1 fruit fly cellular context compared by ENCODE assay signal in the genomic region with DNA sequence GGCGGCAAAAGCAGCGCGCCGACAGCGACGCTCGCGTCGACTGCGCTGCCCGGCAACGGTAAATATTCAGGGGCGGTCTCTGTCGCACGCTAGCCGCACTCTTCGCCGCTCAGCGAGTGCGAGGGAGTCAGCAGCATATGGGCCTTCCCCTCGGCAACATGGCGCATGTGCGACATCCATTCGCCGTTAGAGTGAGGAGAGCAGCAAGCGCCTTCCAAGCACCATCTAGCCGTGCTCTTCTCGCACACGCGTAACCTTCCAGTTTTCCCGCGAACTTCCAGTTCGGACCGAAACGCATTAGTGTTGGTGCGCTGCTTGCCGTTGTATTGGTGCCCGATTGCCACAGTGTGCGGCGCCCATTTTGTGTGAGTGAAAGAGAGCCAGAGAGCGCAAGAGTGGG.
A peak's percentile ranks its signal among the peaks of the same experiment; 100 is the strongest.
TF ChIP-seq lines count a peak whose summit lies in the region.

No protein-coding gene starts in this region.

TF ChIP-seq in whole organism, embryonic, 481 proteins besides CTCF, POLR2A, EP300 and RAD21 (continued from another document):
- no peak for TF ChIP-seq h (optimal IDR thresholded peaks at IDR 0.05; lab: Kevin White, UChicago)
- no peak for TF ChIP-seq gcm (GFP tag; optimal IDR thresholded peaks at IDR 0.05; lab: Kevin White, UChicago)
- TF ChIP-seq CG7987 (GFP tag; optimal IDR thresholded peaks at IDR 0.05; lab: Kevin White, UChicago) = no peak
- no peak for TF ChIP-seq Meics (GFP tag; optimal IDR thresholded peaks at IDR 0.05; lab: Kevin White, UChicago)
- no peak for TF ChIP-seq CG12071 (GFP tag; optimal IDR thresholded peaks at IDR 0.05; lab: Kevin White, UChicago)
- no peak for TF ChIP-seq ssp (GFP tag; IDR thresholded peaks at IDR 0.05; lab: Robert Waterston, UW)
- no peak for TF ChIP-seq CG17359 (tag; optimal IDR thresholded peaks at IDR 0.05; lab: Kevin White, UChicago)
- TF ChIP-seq pb (GFP tag; optimal IDR thresholded peaks at IDR 0.05; lab: Kevin White, UChicago) = peak; percentile 32
- no peak for TF ChIP-seq CG12659 (GFP tag; optimal IDR thresholded peaks at IDR 0.05; lab: Kevin White, UChicago)
- peak; percentile 22 to 97 for TF ChIP-seq tll (GFP tag; optimal IDR thresholded peaks at IDR 0.05; lab: Kevin White, UChicago)
- TF ChIP-seq CG7556 (GFP tag; optimal IDR thresholded peaks at IDR 0.05; lab: Kevin White, UChicago) = no peak
- TF ChIP-seq Ets97D (GFP tag; optimal IDR thresholded peaks at IDR 0.05; lab: Kevin White, UChicago) = peak; percentile 1
- peak; percentile 51 for TF ChIP-seq gsb-n (tag; optimal IDR thresholded peaks at IDR 0.05; lab: Kevin White, UChicago)
- TF ChIP-seq nerfin-1 (tag; optimal IDR thresholded peaks at IDR 0.05; lab: Kevin White, UChicago) = no peak
- TF ChIP-seq seq (GFP tag; IDR thresholded peaks at IDR 0.05; lab: Robert Waterston, UW) = peak; percentile 76
- TF ChIP-seq abd-A (tag; optimal IDR thresholded peaks at IDR 0.05; lab: Kevin White, UChicago) = no peak
- TF ChIP-seq zf30C (GFP tag; optimal IDR thresholded peaks at IDR 0.05; lab: Kevin White, UChicago) = no peak
- no peak for TF ChIP-seq CG6813 (GFP tag; optimal IDR thresholded peaks at IDR 0.05; lab: Kevin White, UChicago)
- TF ChIP-seq CG4730 (GFP tag; IDR thresholded peaks at IDR 0.05; lab: Robert Waterston, UW) = no peak
- no peak for TF ChIP-seq Gsc (GFP tag; IDR thresholded peaks at IDR 0.05; lab: Robert Waterston, UW)
- peak; percentile 21 for TF ChIP-seq Abd-B (GFP tag; optimal IDR thresholded peaks at IDR 0.05; lab: Kevin White, UChicago)
- peak in 1 of 2 experiments; percentile 11 for TF ChIP-seq chif (GFP tag; optimal IDR thresholded peaks at IDR 0.05; lab: Kevin White, UChicago)
- TF ChIP-seq Blimp-1 (GFP tag; optimal IDR thresholded peaks at IDR 0.05; lab: Kevin White, UChicago) = no peak
- peak; percentile 97 for TF ChIP-seq Nf-YB (GFP tag; optimal IDR thresholded peaks at IDR 0.05; lab: Kevin White, UChicago)
- no peak for TF ChIP-seq Drgx (GFP tag; IDR thresholded peaks at IDR 0.05; lab: Robert Waterston, UW)
- no peak for TF ChIP-seq mld (GFP tag; IDR thresholded peaks at IDR 0.05; lab: Robert Waterston, UW; ENCODE audit: partially characterized antibody)
- no peak for TF ChIP-seq CG18619 (GFP tag; optimal IDR thresholded peaks at IDR 0.05; lab: Kevin White, UChicago)
- TF ChIP-seq ci (GFP tag; IDR thresholded peaks at IDR 0.05; lab: Robert Waterston, UW) = no peak
- no peak for TF ChIP-seq aop (GFP tag; IDR thresholded peaks at IDR 0.05; lab: Robert Waterston, UW)
- TF ChIP-seq NC2β (GFP tag; optimal IDR thresholded peaks at IDR 0.05; lab: Kevin White, UChicago) = no peak
- TF ChIP-seq CG3163 (GFP tag; optimal IDR thresholded peaks at IDR 0.05; lab: Kevin White, UChicago) = no peak
- TF ChIP-seq twi (tag; optimal IDR thresholded peaks at IDR 0.05; lab: Kevin White, UChicago) = peak; percentile 70
- no peak for TF ChIP-seq CrebB (tag; optimal IDR thresholded peaks at IDR 0.05; lab: Kevin White, UChicago)
- TF ChIP-seq amos (GFP tag; IDR thresholded peaks at IDR 0.05; lab: Robert Waterston, UW; ENCODE audit: partially characterized antibody) = 0 out of 2 replicates have a peak, but pooled peaks have one; percentile 20
- TF ChIP-seq insv (GFP tag; optimal IDR thresholded peaks at IDR 0.05; lab: Kevin White, UChicago) = no peak
- no peak for TF ChIP-seq mam (GFP tag; optimal IDR thresholded peaks at IDR 0.05; lab: Kevin White, UChicago)
- no peak for TF ChIP-seq CG14860 (GFP tag; IDR thresholded peaks at IDR 0.05; lab: Robert Waterston, UW; ENCODE audit: partially characterized antibody)
- TF ChIP-seq CG17328 (GFP tag; IDR thresholded peaks at IDR 0.05; lab: Robert Waterston, UW) = no peak
- no peak for TF ChIP-seq Sox102F (GFP tag; optimal IDR thresholded peaks at IDR 0.05; lab: Kevin White, UChicago)
- TF ChIP-seq lilli (GFP tag; optimal IDR thresholded peaks at IDR 0.05; lab: Kevin White, UChicago) = no peak
- TF ChIP-seq CG10565 (GFP tag; optimal IDR thresholded peaks at IDR 0.05; lab: Kevin White, UChicago) = no peak
- TF ChIP-seq CG10366 (GFP tag; IDR thresholded peaks at IDR 0.05; lab: Robert Waterston, UW) = no peak
- no peak for TF ChIP-seq CG15011 (GFP tag; optimal IDR thresholded peaks at IDR 0.05; lab: Kevin White, UChicago)
- no peak for TF ChIP-seq yki (optimal IDR thresholded peaks at IDR 0.05; lab: Kevin White, UChicago)
- no peak for TF ChIP-seq ab (GFP tag; optimal IDR thresholded peaks at IDR 0.05; lab: Kevin White, UChicago)
- no peak; the same call in 1 of the 2 replicates for TF ChIP-seq Bgb (GFP tag; IDR thresholded peaks at IDR 0.05; lab: Robert Waterston, UW; ENCODE audit: partially characterized antibody)
- no peak for TF ChIP-seq hb (GFP tag; IDR thresholded peaks at IDR 0.05; lab: Robert Waterston, UW; ENCODE audit: partially characterized antibody)
- no peak for TF ChIP-seq CG3281 (GFP tag; optimal IDR thresholded peaks at IDR 0.05; lab: Kevin White, UChicago)
- TF ChIP-seq TFAM (GFP tag; optimal IDR thresholded peaks at IDR 0.05; lab: Kevin White, UChicago) = no peak
- TF ChIP-seq CG6765 (GFP tag; optimal IDR thresholded peaks at IDR 0.05; lab: Kevin White, UChicago) = no peak
- TF ChIP-seq CG14667 (GFP tag; IDR thresholded peaks at IDR 0.05; lab: Robert Waterston, UW) = no peak
- TF ChIP-seq row (GFP tag; IDR thresholded peaks at IDR 0.05; lab: Robert Waterston, UW) = no peak
- peak; percentile 86 for TF ChIP-seq Med (GFP tag; lab: Kevin White, UChicago)
- no peak for TF ChIP-seq crp (GFP tag; optimal IDR thresholded peaks at IDR 0.05; lab: Kevin White, UChicago)
- no peak for TF ChIP-seq CG2129 (GFP tag; IDR thresholded peaks at IDR 0.05; lab: Robert Waterston, UW; ENCODE audit: partially characterized antibody)
- TF ChIP-seq CG12219 (GFP tag; optimal IDR thresholded peaks at IDR 0.05; lab: Kevin White, UChicago) = no peak
- TF ChIP-seq ranshi (GFP tag; IDR thresholded peaks at IDR 0.05; lab: Robert Waterston, UW) = no peak
- TF ChIP-seq cwo (GFP tag; optimal IDR thresholded peaks at IDR 0.05; lab: Kevin White, UChicago) = no peak
- no peak for TF ChIP-seq da (GFP tag; optimal IDR thresholded peaks at IDR 0.05; lab: Kevin White, UChicago)
- no peak for TF ChIP-seq CG8388 (GFP tag; optimal IDR thresholded peaks at IDR 0.05; lab: Kevin White, UChicago)
- TF ChIP-seq HLH4C (GFP tag; IDR thresholded peaks at IDR 0.05; lab: Robert Waterston, UW; ENCODE audit: partially characterized antibody) = no peak
- no peak for TF ChIP-seq ap (GFP tag; IDR thresholded peaks at IDR 0.05; lab: Robert Waterston, UW)
- no peak for TF ChIP-seq zfh1 (GFP tag; IDR thresholded peaks at IDR 0.05; lab: Robert Waterston, UW)
- TF ChIP-seq HHEX (GFP tag; optimal IDR thresholded peaks at IDR 0.05; lab: Kevin White, UChicago) = no peak
- no peak for TF ChIP-seq CG3995 (GFP tag; optimal IDR thresholded peaks at IDR 0.05; lab: Kevin White, UChicago)
- TF ChIP-seq CG8089 (GFP tag; optimal IDR thresholded peaks at IDR 0.05; lab: Kevin White, UChicago) = no peak
- TF ChIP-seq Ssrp (tag; optimal IDR thresholded peaks at IDR 0.05; lab: Kevin White, UChicago) = no peak
- no peak for TF ChIP-seq Six4 (GFP tag; optimal IDR thresholded peaks at IDR 0.05; lab: Kevin White, UChicago)
- TF ChIP-seq Lim3 (GFP tag; IDR thresholded peaks at IDR 0.05; lab: Robert Waterston, UW) = no peak
- no peak for TF ChIP-seq wek (GFP tag; optimal IDR thresholded peaks at IDR 0.05; lab: Kevin White, UChicago)
- no peak for TF ChIP-seq pita (GFP tag; optimal IDR thresholded peaks at IDR 0.05; lab: Kevin White, UChicago)
- no peak for TF ChIP-seq z (GFP tag; IDR thresholded peaks at IDR 0.05; lab: Robert Waterston, UW)
- no peak for TF ChIP-seq HLH3B (GFP tag; IDR thresholded peaks at IDR 0.05; lab: Robert Waterston, UW)
- TF ChIP-seq vfl (GFP tag; optimal IDR thresholded peaks at IDR 0.05; lab: Kevin White, UChicago) = no peak
- no peak for TF ChIP-seq Bdp1 (GFP tag; optimal IDR thresholded peaks at IDR 0.05; lab: Kevin White, UChicago)
- no peak for TF ChIP-seq CG33213 (GFP tag; optimal IDR thresholded peaks at IDR 0.05; lab: Kevin White, UChicago)
- no peak for TF ChIP-seq CG17802 (tag; optimal IDR thresholded peaks at IDR 0.05; lab: Kevin White, UChicago)
- TF ChIP-seq Lpt (GFP tag; optimal IDR thresholded peaks at IDR 0.05; lab: Kevin White, UChicago) = no peak
- no peak for TF ChIP-seq CG17186 (GFP tag; optimal IDR thresholded peaks at IDR 0.05; lab: Kevin White, UChicago)
- TF ChIP-seq sim (GFP tag; IDR thresholded peaks at IDR 0.05; lab: Robert Waterston, UW) = no peak
